Fruit fly (Drosophila melanogaster) whole organism, embryonic: Measurements from ENCODE around the gene CG1273.

Source experiments
- B-H2 ChIP-seq: fragments of 200-800 bp; sonication (Bioruptor generic); optimal IDR thresholded peaks from 2 replicates; lab custom pipeline; 2018; ENCODE audit warnings: missing biosample characterization, mild to moderate bottlenecking, missing genetic modification characterization
- Blimp-1 ChIP-seq: fragments of 200-800 bp; sonication (Bioruptor generic); optimal IDR thresholded peaks from 3 replicates; lab custom pipeline; 2018; ENCODE audit warnings: missing biosample characterization, missing genetic modification characterization, mild to moderate bottlenecking, moderate library complexity, missing genetic modification reagents
- Bteb2 ChIP-seq: fragments of 200-800 bp; sonication (Bioruptor generic); optimal IDR thresholded peaks from 2 replicates; lab custom pipeline; 2016; ENCODE audit warnings: missing biosample characterization, missing genetic modification characterization
- CG10979 ChIP-seq: fragments of 200-800 bp; sonication (Bioruptor generic); optimal IDR thresholded peaks from 2 replicates; lab custom pipeline; 2018; ENCODE audit warnings: missing biosample characterization, mild to moderate bottlenecking, missing genetic modification characterization, moderate library complexity
- CG12155 ChIP-seq: fragments of 200-800 bp; sonication (Bioruptor generic); optimal IDR thresholded peaks from 3 replicates; lab custom pipeline; 2016; ENCODE audit warnings: missing biosample characterization, missing genetic modification characterization
- CG12299 ChIP-seq: fragments of 200-800 bp; sonication (Bioruptor generic); optimal IDR thresholded peaks from 2 replicates; lab custom pipeline; 2018; ENCODE audit warnings: missing biosample characterization, mild to moderate bottlenecking, missing genetic modification characterization
- CG12391 ChIP-seq: fragments of 200-800 bp; sonication (Bioruptor generic); optimal IDR thresholded peaks from 3 replicates; lab custom pipeline; 2018; ENCODE audit warnings: missing biosample characterization, mild to moderate bottlenecking, missing genetic modification characterization, moderate library complexity
- CG12659 ChIP-seq: fragments of 200-800 bp; sonication (Bioruptor generic); optimal IDR thresholded peaks from 3 replicates; lab custom pipeline; 2017; ENCODE audit warnings: mild to moderate bottlenecking, missing biosample characterization, missing genetic modification reagents, missing genetic modification characterization
- CG13123 ChIP-seq: fragments of 200-800 bp; sonication (Bioruptor generic); optimal IDR thresholded peaks from 2 replicates; lab custom pipeline; 2016; ENCODE audit warnings: missing biosample characterization, missing genetic modification characterization
- CG14710 ChIP-seq: fragments of 200-800 bp; sonication (Bioruptor generic); optimal IDR thresholded peaks from 3 replicates; lab custom pipeline; 2019; ENCODE audit warnings: missing biosample characterization, mild to moderate bottlenecking, missing genetic modification characterization, moderate library complexity
- CG15514 ChIP-seq: fragments of 200-800 bp; sonication (Bioruptor generic); optimal IDR thresholded peaks from 3 replicates; lab custom pipeline; 2017; ENCODE audit warnings: missing biosample characterization, missing genetic modification characterization, mild to moderate bottlenecking, moderate library complexity, missing genetic modification reagents
- CG16813 ChIP-seq: fragments of 200-800 bp; sonication (Bioruptor generic); IDR thresholded peaks from 3 replicates; pipeline ENCODE4 v1.3.6; 2022; ENCODE audit warnings: missing biosample characterization, missing genetic modification characterization; ENCODE audit not compliant: partially characterized antibody
- CG2116 ChIP-seq: fragments of 200-800 bp; sonication (Bioruptor generic); optimal IDR thresholded peaks from 3 replicates; lab custom pipeline; 2018; ENCODE audit warnings: missing biosample characterization, mild to moderate bottlenecking, missing genetic modification characterization
- CG2678 ChIP-seq: fragments of 200-800 bp; sonication (Bioruptor generic); optimal IDR thresholded peaks from 3 replicates; lab custom pipeline; 2019; ENCODE audit warnings: missing biosample characterization, mild to moderate bottlenecking, missing genetic modification characterization, moderate library complexity
- CG30403 ChIP-seq: fragments of 200-800 bp; sonication (Bioruptor generic); optimal IDR thresholded peaks from 3 replicates; lab custom pipeline; 2016; ENCODE audit warnings: missing biosample characterization, missing genetic modification characterization
- CG33213 ChIP-seq: fragments of 200-800 bp; sonication (Bioruptor generic); optimal IDR thresholded peaks from 3 replicates; lab custom pipeline; 2016; ENCODE audit warnings: missing biosample characterization, missing genetic modification characterization
- CG8281 ChIP-seq: fragments of 200-800 bp; sonication (Bioruptor generic); optimal IDR thresholded peaks from 2 replicates; lab custom pipeline; 2018; ENCODE audit warnings: missing biosample characterization, mild to moderate bottlenecking, missing genetic modification characterization, moderate library complexity
- CG9797 ChIP-seq: fragments of 200-800 bp; sonication (Bioruptor generic); optimal IDR thresholded peaks from 3 replicates; lab custom pipeline; 2018; ENCODE audit warnings: missing biosample characterization, mild to moderate bottlenecking, missing genetic modification characterization
- CoRest ChIP-seq: fragments of 200-800 bp; sonication (Bioruptor generic); optimal IDR thresholded peaks from 3 replicates; lab custom pipeline; 2018; ENCODE audit warnings: missing biosample characterization, mild to moderate bottlenecking, missing genetic modification characterization, moderate library complexity
- D19A ChIP-seq: fragments of 200-800 bp; optimal IDR thresholded peaks from 3 replicates; lab custom pipeline; 2019; ENCODE audit warnings: missing biosample characterization, mild to moderate bottlenecking, missing genetic modification characterization, moderate library complexity
- E2f1 ChIP-seq: fragments of 200-800 bp; sonication (Bioruptor generic); IDR thresholded peaks from 2 replicates; pipeline ENCODE4 v1.3.6; 2022; ENCODE audit warnings: missing biosample characterization, missing genetic modification characterization
- E2f2 ChIP-seq: fragments of 200-800 bp; sonication (Bioruptor generic); IDR thresholded peaks from 2 replicates; pipeline ENCODE4 v1.3.6; 2022; ENCODE audit warnings: missing biosample characterization, missing genetic modification characterization
- Ets97D ChIP-seq: fragments of 200-800 bp; sonication (Bioruptor generic); optimal IDR thresholded peaks from 3 replicates; lab custom pipeline; 2016; ENCODE audit warnings: missing biosample characterization, missing genetic modification characterization
- NFAT ChIP-seq: fragments of 200-800 bp; sonication (Bioruptor generic); IDR thresholded peaks from 2 replicates; pipeline ENCODE4 v1.3.6; 2022; ENCODE audit warnings: missing biosample characterization, missing genetic modification characterization
- NfI ChIP-seq: fragments of 200-800 bp; sonication (Bioruptor generic); optimal IDR thresholded peaks from 3 replicates; lab custom pipeline; 2018; ENCODE audit warnings: missing biosample characterization, mild to moderate bottlenecking, missing genetic modification characterization, moderate library complexity
- Rfx ChIP-seq: fragments of 200-800 bp; sonication (Bioruptor generic); IDR thresholded peaks from 2 replicates; pipeline ENCODE4 v1.3.6; 2022; ENCODE audit warnings: missing biosample characterization, missing genetic modification characterization
- Ssrp ChIP-seq: fragments of 200-800 bp; sonication (Bioruptor generic); optimal IDR thresholded peaks from 2 replicates; lab custom pipeline; 2018; ENCODE audit warnings: missing biosample characterization, mild to moderate bottlenecking, missing genetic modification characterization, moderate library complexity
- Stat92E ChIP-seq, 3 experiments: fragments of >200 bp in 2 of 3; fragments of 200-800 bp in 1 of 3; sonication (Bioruptor generic) in 1 of 3; optimal IDR thresholded peaks; 2 replicates each; lab custom pipeline; 2017 to 2019; ENCODE audit warnings: missing biosample characterization in 3 of 3, missing genetic modification characterization in 3 of 3, mild to moderate bottlenecking in 1 of 3, moderate library complexity in 1 of 3
- bbx ChIP-seq: fragments of 200-800 bp; sonication (Bioruptor generic); IDR thresholded peaks from 2 replicates; pipeline ENCODE4 v1.3.6; 2022; ENCODE audit warnings: missing biosample characterization, missing genetic modification characterization; ENCODE audit not compliant: partially characterized antibody
- bigmax ChIP-seq: fragments of 200-800 bp; sonication (Bioruptor generic); optimal IDR thresholded peaks from 2 replicates; lab custom pipeline; 2018; ENCODE audit warnings: missing biosample characterization, mild to moderate bottlenecking, missing genetic modification characterization
- caup ChIP-seq: fragments of 200-800 bp; sonication (Bioruptor generic); optimal IDR thresholded peaks from 3 replicates; lab custom pipeline; 2017; ENCODE audit warnings: missing biosample characterization, mild to moderate bottlenecking, missing genetic modification characterization, moderate library complexity; ENCODE audit not compliant: severe bottlenecking
- chif ChIP-seq, 2 experiments: fragments of 200-800 bp; sonication (Bioruptor generic); optimal IDR thresholded peaks; 3 replicates each; lab custom pipeline; 2016; ENCODE audit warnings: missing biosample characterization in 2 of 2, missing genetic modification characterization in 2 of 2
- crp ChIP-seq, 2 experiments: fragments of 200-800 bp; sonication (Bioruptor generic); optimal IDR thresholded peaks; 2 replicates in 1 of 2; 3 replicates in 1 of 2; lab custom pipeline; 2017; ENCODE audit warnings: missing biosample characterization in 2 of 2, missing genetic modification characterization in 2 of 2, mild to moderate bottlenecking in 1 of 2, moderate library complexity in 1 of 2
- dm ChIP-seq: fragments of 200-800 bp; sonication (Bioruptor generic); optimal IDR thresholded peaks from 3 replicates; lab custom pipeline; 2016; ENCODE audit warnings: missing biosample characterization, missing genetic modification characterization
- dysf ChIP-seq: fragments of 200-800 bp; sonication (Bioruptor generic); IDR thresholded peaks from 3 replicates; pipeline ENCODE4 v1.3.6; 2022; ENCODE audit warnings: missing biosample characterization, missing genetic modification characterization
- emc ChIP-seq: fragments of 200-800 bp; sonication (Bioruptor generic); optimal IDR thresholded peaks from 2 replicates; lab custom pipeline; 2016; ENCODE audit warnings: missing biosample characterization, missing genetic modification characterization
- fd3F ChIP-seq: fragments of 200-800 bp; sonication (Bioruptor generic); optimal IDR thresholded peaks from 2 replicates; lab custom pipeline; 2018; ENCODE audit warnings: missing biosample characterization, mild to moderate bottlenecking, missing genetic modification characterization, moderate library complexity
- ftz-f1 ChIP-seq: fragments of 200-800 bp; sonication (Bioruptor generic); optimal IDR thresholded peaks from 2 replicates; lab custom pipeline; 2016; ENCODE audit warnings: missing biosample characterization, missing genetic modification characterization
- hbn ChIP-seq: fragments of 200-800 bp; sonication (Bioruptor generic); IDR thresholded peaks from 2 replicates; pipeline ENCODE4 v1.3.6; 2022; ENCODE audit warnings: missing biosample characterization, missing genetic modification characterization; ENCODE audit not compliant: partially characterized antibody
- kay ChIP-seq: fragments of 200-800 bp; sonication (Bioruptor generic); optimal IDR thresholded peaks from 2 replicates; lab custom pipeline; 2016; ENCODE audit warnings: missing biosample characterization, missing genetic modification characterization
- mld ChIP-seq: fragments of 200-800 bp; sonication (Bioruptor generic); IDR thresholded peaks from 3 replicates; pipeline ENCODE4 v1.3.6; 2022; ENCODE audit warnings: missing biosample characterization, missing genetic modification characterization; ENCODE audit not compliant: partially characterized antibody
- peb ChIP-seq: fragments of 200-800 bp; sonication (Bioruptor generic); IDR thresholded peaks from 2 replicates; pipeline ENCODE4 v1.3.6; 2022; ENCODE audit warnings: missing biosample characterization, missing genetic modification characterization
- pita ChIP-seq: fragments of 200-800 bp; sonication (Bioruptor generic); optimal IDR thresholded peaks from 2 replicates; lab custom pipeline; 2017; ENCODE audit warnings: missing biosample characterization, mild to moderate bottlenecking, missing genetic modification characterization
- pzg ChIP-seq: fragments of 200-800 bp; sonication (Bioruptor generic); optimal IDR thresholded peaks from 3 replicates; lab custom pipeline; 2018; ENCODE audit warnings: missing biosample characterization, mild to moderate bottlenecking, missing genetic modification characterization, moderate library complexity
- sisA ChIP-seq: fragments of 200-800 bp; sonication (Bioruptor generic); IDR thresholded peaks from 2 replicates; pipeline ENCODE4 v1.3.6; 2022; ENCODE audit warnings: missing biosample characterization, missing genetic modification characterization
- toy ChIP-seq: fragments of 200-800 bp; sonication (Bioruptor generic); IDR thresholded peaks from 2 replicates; pipeline ENCODE4 v1.3.6; 2022; ENCODE audit warnings: missing biosample characterization, missing genetic modification characterization
- unpg ChIP-seq: fragments of 200-800 bp; sonication (Bioruptor generic); optimal IDR thresholded peaks from 3 replicates; lab custom pipeline; 2018; ENCODE audit warnings: missing biosample characterization, mild to moderate bottlenecking, missing genetic modification characterization, moderate library complexity
- wdn ChIP-seq: fragments of 200-800 bp; sonication (Bioruptor generic); IDR thresholded peaks from 2 replicates; pipeline ENCODE4 v1.3.6; 2022; ENCODE audit warnings: missing biosample characterization, missing genetic modification characterization
- z ChIP-seq: fragments of 200-800 bp; sonication (Bioruptor generic); IDR thresholded peaks from 3 replicates; pipeline ENCODE4 v1.3.6; 2022; ENCODE audit warnings: missing biosample characterization, missing genetic modification characterization

The CG1273 gene

dm6 chr3L:4313299-4313698 is 49.8 kb downstream of the CG1273 start, which contains the start of gene Claspin (continued):
- TF ChIP-seq CG16813 (GFP tag; lab: Robert Waterston, UW) = peak; percentile 53; the same call in 2 of the 3 replicates
- TF ChIP-seq CG33213 (GFP tag; lab: Kevin White, UChicago) = peak; percentile 45
- TF ChIP-seq crp (GFP tag; optimal IDR thresholded peaks at IDR 0.05; lab: Kevin White, UChicago) = peak; percentile 97 to 99
- peak; percentile 26 for TF ChIP-seq Bteb2 (GFP tag; lab: Kevin White, UChicago)
- peak; percentile 63 for TF ChIP-seq CoRest (tag; lab: Kevin White, UChicago)
- peak; percentile 40 for TF ChIP-seq CG12391 (tag; lab: Kevin White, UChicago)
- peak; percentile 53 for TF ChIP-seq CG15514
- no peak for TF ChIP-seq CG2678 (tag; lab: Kevin White, UChicago)
- TF ChIP-seq pita (GFP tag; lab: Kevin White, UChicago) = no peak
- TF ChIP-seq Blimp-1 = peak; percentile 6
- peak; percentile 15 for TF ChIP-seq Ssrp
- TF ChIP-seq caup (GFP tag; lab: Kevin White, UChicago) = peak; percentile 58
- peak; percentile 35 for TF ChIP-seq CG14710 (tag; lab: Kevin White, UChicago)
- TF ChIP-seq bbx (GFP tag; lab: Robert Waterston, UW) = peak; percentile 61
- no peak for TF ChIP-seq CG10979 (tag; lab: Kevin White, UChicago)
- TF ChIP-seq NfI (GFP tag; lab: Kevin White, UChicago) = peak; percentile 63
- peak; percentile 34 for TF ChIP-seq CG2116 (GFP tag; lab: Kevin White, UChicago)
- TF ChIP-seq toy (GFP tag; lab: Robert Waterston, UW) = no peak
- peak; percentile 18 for TF ChIP-seq CG13123 (GFP tag; lab: Kevin White, UChicago)
- no peak for TF ChIP-seq bigmax
- no peak for TF ChIP-seq CG8281
- TF ChIP-seq CG30403 (GFP tag; lab: Kevin White, UChicago) = peak; percentile 17
- peak; percentile 22 for TF ChIP-seq dm (GFP tag; lab: Kevin White, UChicago)
- TF ChIP-seq kay = peak; percentile 32
- TF ChIP-seq peb (GFP tag; lab: Robert Waterston, UW) = no peak
- TF ChIP-seq CG9797 = peak; percentile 66
- peak; percentile 40 to 43 for TF ChIP-seq chif (GFP tag; optimal IDR thresholded peaks at IDR 0.05; lab: Kevin White, UChicago)
- peak in 1 of 3 experiments; percentile 6 for TF ChIP-seq Stat92E (GFP tag; optimal IDR thresholded peaks at IDR 0.05; lab: Kevin White, UChicago)
- no peak for TF ChIP-seq ftz-f1
- TF ChIP-seq Ets97D (GFP tag; lab: Kevin White, UChicago) = peak; percentile 80
- peak; percentile 61 for TF ChIP-seq CG12155
- peak; percentile 98 for TF ChIP-seq E2f2 (GFP tag; lab: Robert Waterston, UW)
- peak; percentile 65 for TF ChIP-seq B-H2 (GFP tag; lab: Kevin White, UChicago)
- no peak for TF ChIP-seq mld
- peak; percentile 83 for TF ChIP-seq pzg
- no peak for TF ChIP-seq sisA (GFP tag; lab: Robert Waterston, UW)
- TF ChIP-seq z = no peak
- TF ChIP-seq CG12299 (tag; lab: Kevin White, UChicago) = no peak
- peak; percentile 75 for TF ChIP-seq Rfx
- peak; percentile 31; the same call in 1 of the 2 replicates for TF ChIP-seq NFAT
- TF ChIP-seq hbn (GFP tag; lab: Robert Waterston, UW) = no peak
- TF ChIP-seq CG12659 = peak; percentile 66
- TF ChIP-seq E2f1 (GFP tag; lab: Robert Waterston, UW) = peak; percentile 66; the same call in 1 of the 2 replicates
- no peak for TF ChIP-seq unpg (GFP tag; lab: Kevin White, UChicago)
- TF ChIP-seq dysf (GFP tag; lab: Robert Waterston, UW) = peak; percentile 30; the same call in 1 of the 3 replicates
- TF ChIP-seq wdn = no peak
- TF ChIP-seq D19A (tag; lab: Kevin White, UChicago) = no peak
- no peak for TF ChIP-seq fd3F (GFP tag; lab: Kevin White, UChicago)
- no peak for TF ChIP-seq emc (GFP tag; lab: Kevin White, UChicago)
